Fruit fly (Drosophila melanogaster): Measurements from ENCODE around the gene Ndc1.

Ndc1 gene

DNA sequence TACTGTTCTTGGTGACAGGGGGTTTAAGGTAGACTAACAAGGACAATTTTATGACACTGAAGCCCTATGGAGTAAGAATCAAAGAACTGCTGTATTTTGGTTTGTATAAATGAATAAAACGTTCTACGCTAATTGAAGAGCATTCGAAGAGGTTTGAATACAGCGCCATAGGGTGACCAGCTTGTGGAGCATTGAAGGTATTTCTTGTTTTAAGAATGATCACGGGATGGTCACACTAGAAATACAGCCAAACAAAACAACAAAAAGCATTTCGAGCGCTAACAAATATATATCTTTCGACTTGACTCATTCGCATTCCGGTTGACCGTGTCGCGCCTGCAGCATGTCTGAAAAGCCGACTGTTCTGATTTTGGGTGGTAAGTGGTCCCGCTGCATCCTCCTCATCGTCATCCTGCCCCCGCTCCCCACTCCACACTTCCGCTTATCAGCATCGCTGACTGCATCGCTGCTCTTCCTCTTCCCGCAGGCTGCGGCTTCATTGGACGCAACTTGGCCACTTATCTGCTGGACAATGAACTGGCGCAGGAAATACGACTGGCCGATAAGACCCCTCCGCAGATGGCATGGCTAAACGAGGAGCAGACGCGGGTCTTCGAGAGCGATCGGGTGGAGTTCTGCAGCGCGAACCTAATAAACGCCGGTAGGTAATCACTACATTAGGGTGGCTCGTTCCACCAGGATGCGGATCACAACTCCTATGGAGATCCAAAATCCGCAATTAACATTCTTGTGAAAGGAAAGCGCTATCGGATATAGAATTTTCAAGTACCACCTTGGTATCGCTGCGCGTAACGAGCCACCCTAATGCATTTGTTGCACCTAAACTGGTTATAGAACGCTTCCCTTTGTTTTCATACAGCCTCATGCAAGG lies 9.7 kb downstream of the Ndc1 start, which contains the start of gene CG5854 (continued):
- TF ChIP-seq CG14860 (GFP tag; IDR thresholded peaks at IDR 0.05; ENCODE audit: partially characterized antibody) = no peak
- TF ChIP-seq D (optimal IDR thresholded peaks at IDR 0.05) = no peak
- peak; percentile 74 for TF ChIP-seq D (GFP tag; optimal IDR thresholded peaks at IDR 0.05)
- peak; percentile 73 for TF ChIP-seq dmrt99B (tag; optimal IDR thresholded peaks at IDR 0.05)
- peak; percentile 79 for TF ChIP-seq Asciz (GFP tag; optimal IDR thresholded peaks at IDR 0.05)
- no peak for TF ChIP-seq Hmx (GFP tag; optimal IDR thresholded peaks at IDR 0.05)
- peak; percentile 39 for TF ChIP-seq CG10267 (tag; optimal IDR thresholded peaks at IDR 0.05)
- peak; percentile 45; the same call in 2 of the 3 replicates for TF ChIP-seq B-H1 (GFP tag; IDR thresholded peaks at IDR 0.05)
- peak; percentile 68; the same call in 2 of the 4 replicates for TF ChIP-seq Gug (GFP tag; IDR thresholded peaks at IDR 0.05)
- TF ChIP-seq wor (GFP tag; IDR thresholded peaks at IDR 0.05) = peak; percentile 48
- TF ChIP-seq h (optimal IDR thresholded peaks at IDR 0.05) = no peak
- TF ChIP-seq CG12104 (GFP tag; optimal IDR thresholded peaks at IDR 0.05) = no peak
- no peak for TF ChIP-seq toy (GFP tag; IDR thresholded peaks at IDR 0.05)

DNA sequence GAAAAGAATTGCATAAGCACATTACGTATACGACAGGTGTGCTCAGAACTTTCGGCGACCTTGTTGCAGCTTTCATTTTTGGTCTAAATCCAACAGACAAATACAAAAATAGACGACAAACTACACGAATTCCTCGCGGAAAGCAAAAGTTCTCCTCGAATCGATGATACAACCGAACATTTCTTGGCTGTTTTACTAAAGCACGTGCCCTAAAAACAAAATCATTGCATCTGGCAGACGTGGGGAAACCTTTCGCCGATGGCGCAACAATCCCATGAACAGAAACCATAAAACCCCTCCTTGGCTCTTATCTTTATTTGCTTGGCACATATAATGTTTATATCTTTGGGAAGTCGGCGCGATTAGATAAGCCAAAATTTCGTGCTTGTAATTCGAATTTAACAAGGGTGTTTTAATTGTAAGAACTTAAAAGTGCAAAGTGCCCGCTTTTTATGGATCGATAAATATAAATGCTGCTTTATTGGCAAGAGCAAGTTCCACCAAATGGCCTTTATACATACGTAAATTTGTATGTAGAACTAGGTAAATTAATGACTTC lies 14.4 kb downstream of the Ndc1 start:
- TF ChIP-seq CG12071 (GFP tag; optimal IDR thresholded peaks at IDR 0.05) = peak; percentile 19
- no peak for TF ChIP-seq tll (GFP tag; optimal IDR thresholded peaks at IDR 0.05)
- no peak for TF ChIP-seq CG6254 (GFP tag; optimal IDR thresholded peaks at IDR 0.05)
- no peak for TF ChIP-seq NC2α (GFP tag; optimal IDR thresholded peaks at IDR 0.05)
- no peak for TF ChIP-seq Nf-YC (tag; optimal IDR thresholded peaks at IDR 0.05)
- TF ChIP-seq mirr (GFP tag; optimal IDR thresholded peaks at IDR 0.05) = peak; percentile 42
- TF ChIP-seq chm (GFP tag; IDR thresholded peaks at IDR 0.05) = 0 out of 2 replicates have a peak, but pooled peaks have one; percentile 12
- peak; percentile 88 for TF ChIP-seq exex (tag; optimal IDR thresholded peaks at IDR 0.05)
- peak; percentile 34 for TF ChIP-seq CG10543 (GFP tag; optimal IDR thresholded peaks at IDR 0.05)
- peak; percentile 28 for TF ChIP-seq CG17385 (GFP tag; optimal IDR thresholded peaks at IDR 0.05)
- TF ChIP-seq CG6854 (GFP tag; optimal IDR thresholded peaks at IDR 0.05) = peak; percentile 27
- TF ChIP-seq Trl (optimal IDR thresholded peaks at IDR 0.05) = no peak
- TF ChIP-seq Trl (GFP tag; optimal IDR thresholded peaks at IDR 0.05) = no peak
- peak in 1 of 2 experiments; percentile 93 for TF ChIP-seq Pdp1 (GFP tag; optimal IDR thresholded peaks at IDR 0.05)
- peak; percentile 13; the same call in 1 of the 2 replicates for TF ChIP-seq E2f2 (GFP tag; IDR thresholded peaks at IDR 0.05)
- TF ChIP-seq CG5180 (GFP tag; optimal IDR thresholded peaks at IDR 0.05) = peak; percentile 1
- TF ChIP-seq CG10431 (GFP tag; optimal IDR thresholded peaks at IDR 0.05) = peak; percentile 9
- TF ChIP-seq E2f1 (GFP tag; IDR thresholded peaks at IDR 0.05) = no peak
- peak; percentile 3 for TF ChIP-seq CG2678 (tag; optimal IDR thresholded peaks at IDR 0.05)
- peak; percentile 39 for TF ChIP-seq cwo (GFP tag; optimal IDR thresholded peaks at IDR 0.05)
- TF ChIP-seq CG4617 (GFP tag; optimal IDR thresholded peaks at IDR 0.05; ENCODE audit: borderline replicate concordance) = no peak
- TF ChIP-seq CG6654 (GFP tag; optimal IDR thresholded peaks at IDR 0.05) = no peak
- TF ChIP-seq pros (GFP tag; optimal IDR thresholded peaks at IDR 0.05) = peak; percentile 52
- peak; percentile 40 for TF ChIP-seq CG12769 (tag; optimal IDR thresholded peaks at IDR 0.05)
- TF ChIP-seq CG34376 (GFP tag; optimal IDR thresholded peaks at IDR 0.05) = peak; percentile 77
- TF ChIP-seq Fer1 (GFP tag; optimal IDR thresholded peaks at IDR 0.05) = no peak
- peak; percentile 62 for TF ChIP-seq sug (tag; optimal IDR thresholded peaks at IDR 0.05)
- no peak for TF ChIP-seq CG1233 (GFP tag; optimal IDR thresholded peaks at IDR 0.05)
- peak; percentile 25; the same call in 1 of the 2 replicates for TF ChIP-seq GATAe (GFP tag; conservative IDR thresholded peaks at IDR 0.05)
